Worm (Caenorhabditis elegans) whole organism, L2 larva: ENCODE results near the gene far-5.
"Not testable (repeated sequence)": the region's sequence is repeated elsewhere in the genome, so short reads cannot be mapped to it uniquely, and the experiment has no call there.

Source experiments
- C34F6.9 ChIP-seq: fragments of 150-350 bp; optimal IDR thresholded peaks from 2 replicates; lab custom pipeline; 2014; ENCODE audit warnings: missing biosample characterization, missing genetic modification characterization
- F13H6.1 ChIP-seq: sonication (generic microtip); optimal IDR thresholded peaks from 2 replicates; lab custom pipeline; 2016; ENCODE audit warnings: missing genetic modification characterization, missing compliant biosample characterization
- R02D3.7 ChIP-seq: fragments of 150-350 bp; optimal IDR thresholded peaks from 2 replicates; lab custom pipeline; 2014; ENCODE audit warnings: missing biosample characterization, missing genetic modification characterization
- Y55F3AM.14 ChIP-seq: fragments of 200-800 bp; sonication (Bioruptor generic); optimal IDR thresholded peaks from 2 replicates; lab custom pipeline; 2018; ENCODE audit warnings: mild to moderate bottlenecking, missing genetic modification characterization, missing compliant biosample characterization
- ZK546.5 ChIP-seq: sonication (generic microtip); optimal IDR thresholded peaks from 2 replicates; lab custom pipeline; 2017; ENCODE audit warnings: missing biosample characterization, missing genetic modification characterization
- alr-1 ChIP-seq: fragments of 150-350 bp; optimal IDR thresholded peaks from 2 replicates; lab custom pipeline; 2014; ENCODE audit warnings: missing biosample characterization, missing genetic modification characterization
- ama-1 ChIP-seq: fragments of 150-350 bp; optimal IDR thresholded peaks from 2 replicates; lab custom pipeline; 2018; ENCODE audit warnings: inconsistent platforms
- ceh-16 ChIP-seq: fragments of 150-350 bp; optimal IDR thresholded peaks from 2 replicates; lab custom pipeline; 2014; ENCODE audit warnings: missing biosample characterization, missing genetic modification characterization
- crh-2 ChIP-seq: sonication (generic microtip); optimal IDR thresholded peaks from 2 replicates; lab custom pipeline; 2017; ENCODE audit warnings: missing biosample characterization, missing genetic modification characterization
- dmd-4 ChIP-seq: sonication (generic microtip); optimal IDR thresholded peaks from 2 replicates; lab custom pipeline; 2017; ENCODE audit warnings: missing biosample characterization, missing genetic modification characterization
- egl-27 ChIP-seq: sonication (generic microtip); optimal IDR thresholded peaks from 3 replicates; lab custom pipeline; 2017; ENCODE audit warnings: missing biosample characterization, missing genetic modification reagents, missing genetic modification characterization
- elt-1 ChIP-seq: fragments of 150-350 bp; optimal IDR thresholded peaks from 2 replicates; lab custom pipeline; 2014; ENCODE audit warnings: missing biosample characterization, missing genetic modification characterization
- elt-3 ChIP-seq: sonication (generic microtip); optimal IDR thresholded peaks from 2 replicates; lab custom pipeline; 2017; ENCODE audit warnings: missing biosample characterization, missing genetic modification characterization
- fos-1 ChIP-seq: fragments of 150-350 bp; optimal IDR thresholded peaks from 2 replicates; lab custom pipeline; 2014; ENCODE audit warnings: missing biosample characterization, missing genetic modification characterization
- gmeb-1 ChIP-seq: fragments of 150-350 bp; optimal IDR thresholded peaks from 2 replicates; lab custom pipeline; 2014; ENCODE audit warnings: missing biosample characterization, missing genetic modification characterization
- lin-11 ChIP-seq: fragments of 150-350 bp; sonication (generic microtip); optimal IDR thresholded peaks from 2 replicates; lab custom pipeline; 2014; ENCODE audit warnings: missing biosample characterization, missing genetic modification characterization, inconsistent platforms, mixed read lengths
- lin-13 ChIP-seq: fragments of 150-350 bp; optimal IDR thresholded peaks from 2 replicates; lab custom pipeline; 2014; ENCODE audit warnings: missing biosample characterization, missing genetic modification reagents, missing genetic modification characterization
- lin-39 ChIP-seq: fragments of 150-350 bp; optimal IDR thresholded peaks from 2 replicates; lab custom pipeline; 2014; ENCODE audit warnings: missing biosample characterization, missing genetic modification reagents, missing genetic modification characterization
- lsy-2 ChIP-seq, 2 experiments: fragments of 150-350 bp in 1 of 2; sonication (generic microtip) in 1 of 2; optimal IDR thresholded peaks; 2 replicates each; lab custom pipeline; 2014 to 2017; ENCODE audit warnings: missing biosample characterization in 2 of 2, missing genetic modification characterization in 2 of 2
- mab-5 ChIP-seq: fragments of 150-350 bp; optimal IDR thresholded peaks from 2 replicates; lab custom pipeline; 2014; ENCODE audit warnings: missing biosample characterization, missing genetic modification characterization
- mbf-1 ChIP-seq: sonication (generic microtip); optimal IDR thresholded peaks from 2 replicates; lab custom pipeline; 2017; ENCODE audit warnings: missing biosample characterization, missing genetic modification characterization
- mdl-1 ChIP-seq, 2 experiments: fragments of 150-350 bp in 1 of 2; sonication (generic microtip) in 1 of 2; optimal IDR thresholded peaks; 2 replicates each; lab custom pipeline; 2017; ENCODE audit warnings: missing biosample characterization in 2 of 2, missing genetic modification characterization in 2 of 2
- nhr-11 ChIP-seq: fragments of 150-350 bp; optimal IDR thresholded peaks from 2 replicates; lab custom pipeline; 2014; ENCODE audit warnings: missing biosample characterization, missing genetic modification characterization
- nhr-129 ChIP-seq: fragments of 150-350 bp; optimal IDR thresholded peaks from 2 replicates; lab custom pipeline; 2014; ENCODE audit warnings: missing biosample characterization, missing genetic modification characterization
- nhr-21 ChIP-seq: fragments of 150-350 bp; optimal IDR thresholded peaks from 2 replicates; lab custom pipeline; 2014; ENCODE audit warnings: missing biosample characterization, missing genetic modification characterization
- nhr-23 ChIP-seq: fragments of 150-350 bp; optimal IDR thresholded peaks from 2 replicates; lab custom pipeline; 2014; ENCODE audit warnings: missing biosample characterization, missing genetic modification reagents, missing genetic modification characterization
- nhr-25 ChIP-seq: fragments of 150-350 bp; sonication (generic microtip); optimal IDR thresholded peaks from 3 replicates; lab custom pipeline; 2014; ENCODE audit warnings: missing biosample characterization, missing genetic modification characterization
- peb-1 ChIP-seq: fragments of 150-350 bp; optimal IDR thresholded peaks from 2 replicates; lab custom pipeline; 2014; ENCODE audit warnings: missing biosample characterization, missing genetic modification characterization
- sem-4 ChIP-seq: fragments of 150-350 bp; optimal IDR thresholded peaks from 2 replicates; lab custom pipeline; 2014; ENCODE audit warnings: missing biosample characterization, missing genetic modification reagents, missing genetic modification characterization
- sma-3 ChIP-seq: sonication (generic microtip); optimal IDR thresholded peaks from 2 replicates; lab custom pipeline; 2016; ENCODE audit warnings: missing genetic modification reagents, missing genetic modification characterization, missing compliant biosample characterization
- sma-9 ChIP-seq, 2 experiments: fragments of 150-350 bp in 1 of 2; sonication (generic microtip) in 1 of 2; optimal IDR thresholded peaks; 2 replicates each; lab custom pipeline; 2014 to 2016; ENCODE audit warnings: missing genetic modification characterization in 2 of 2, mild to moderate bottlenecking in 1 of 2, missing biosample characterization in 1 of 2, missing compliant biosample characterization in 1 of 2, missing genetic modification reagents in 1 of 2, moderate library complexity in 1 of 2
- snpc-4 ChIP-seq: fragments of 150-350 bp; optimal IDR thresholded peaks from 2 replicates; lab custom pipeline; 2014; ENCODE audit warnings: missing biosample characterization, missing genetic modification characterization
- unc-55 ChIP-seq: fragments of 150-350 bp; sonication (generic microtip); optimal IDR thresholded peaks from 3 replicates; lab custom pipeline; 2014; ENCODE audit warnings: missing biosample characterization, missing genetic modification reagents, missing genetic modification characterization
- zag-1 ChIP-seq: fragments of 150-350 bp; optimal IDR thresholded peaks from 2 replicates; lab custom pipeline; 2014; ENCODE audit warnings: missing biosample characterization, missing genetic modification characterization
- ztf-1 ChIP-seq: fragments of 200-800 bp; sonication (Bioruptor generic); conservative IDR thresholded peaks from 2 replicates; pipeline ENCODE4 v1.3.6; 2022; ENCODE audit warnings: missing genetic modification characterization, missing compliant biosample characterization

The far-5 gene

DNA sequence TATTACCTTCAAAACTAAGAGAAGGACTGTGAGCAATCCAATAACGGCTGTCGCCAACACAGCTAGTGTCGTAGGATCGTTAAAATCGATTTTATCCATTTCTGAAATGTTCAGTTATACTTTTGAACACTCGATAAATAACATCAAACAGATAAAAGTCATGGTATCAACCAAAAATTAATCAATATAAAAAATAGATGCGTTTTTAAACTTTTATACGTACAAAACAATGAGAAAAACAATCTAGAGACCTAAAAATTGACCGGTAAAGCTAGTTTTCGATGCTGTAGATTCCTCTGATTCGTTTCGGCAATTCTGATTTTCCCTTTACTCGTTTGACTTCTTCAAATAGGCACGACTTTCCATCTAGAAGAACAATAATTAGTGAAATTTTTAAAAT, 28.3 kb upstream of the far-5 start, which contains the start of gene R186.3:
Gene R186.3 (minus strand): TSS at position 101 of the 400 bp plus-strand sequence.
- TF ChIP-seq nhr-23 (tag; lab: Kevin White, UChicago) (no peak), mdl-1 (tag; optimal IDR thresholded peaks at IDR 0.05; lab: Kevin White, UChicago) (no peak), nhr-11 (tag; lab: Kevin White, UChicago) (no peak), mbf-1 (tag; lab: Kevin White, UChicago) (no peak), peb-1 (no peak), mab-5 (tag; lab: Kevin White, UChicago) (no peak), lsy-2 (tag; optimal IDR thresholded peaks at IDR 0.05; lab: Kevin White, UChicago) (no peak), sma-3 (no peak), alr-1 (tag; lab: Kevin White, UChicago) (no peak), R02D3.7 (tag; lab: Kevin White, UChicago) (no peak), ama-1 (lab: Kevin White, UChicago) (no peak), gmeb-1 (no peak), sma-9 (GFP tag; optimal IDR thresholded peaks at IDR 0.05; lab: Kevin White, UChicago) (no peak), sma-9 (tag; optimal IDR thresholded peaks at IDR 0.05; lab: Kevin White, UChicago) (no peak), elt-3 (no peak), F13H6.1 (tag; lab: Kevin White, UChicago) (no peak), nhr-129 (tag; lab: Kevin White, UChicago) (no peak), zag-1 (tag; lab: Kevin White, UChicago) (no peak), egl-27 (no peak), ztf-1 (no peak)

DNA sequence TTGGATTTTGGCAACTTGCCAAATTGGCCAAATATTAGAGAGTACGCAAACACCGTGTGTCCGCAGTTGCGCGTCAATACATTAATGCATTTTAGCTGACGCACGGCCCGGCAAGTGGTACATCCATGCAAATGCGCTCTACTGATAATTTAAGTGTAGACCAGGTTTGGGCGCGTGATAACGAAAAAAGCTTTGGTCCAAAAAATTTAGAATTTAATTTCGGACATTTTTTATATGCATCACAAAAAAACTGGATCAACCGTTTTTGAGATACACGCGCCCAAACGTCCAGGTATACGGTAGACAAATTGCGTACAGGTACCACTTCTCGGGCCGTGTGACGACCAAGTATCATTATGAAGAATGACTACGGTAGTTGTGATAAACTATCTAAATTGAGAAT, 27.4 kb upstream of the far-5 start, which contains the start of gene R186.8:
Gene R186.8 (minus strand): TSS at position 58 of the 403 bp plus-strand sequence.
- peak; percentile 27 for TF ChIP-seq nhr-25 (tag; lab: Kevin White, UChicago)
- TF ChIP-seq lin-11 (tag; lab: Kevin White, UChicago), result peak; percentile 32
- peak; percentile 73 for TF ChIP-seq Y55F3AM.14
- peak; percentile 39 for TF ChIP-seq gmeb-1
- peak; percentile 91 for TF ChIP-seq sma-3
- TF ChIP-seq sem-4, result peak; percentile 2
- peak; percentile 46 for TF ChIP-seq unc-55 (GFP tag; lab: Kevin White, UChicago)
- TF ChIP-seq sma-9 (GFP tag; optimal IDR thresholded peaks at IDR 0.05; lab: Kevin White, UChicago), result peak; percentile 55
- TF ChIP-seq sma-9 (tag; optimal IDR thresholded peaks at IDR 0.05; lab: Kevin White, UChicago), result not testable (repeated sequence)
- peak; percentile 60 for TF ChIP-seq nhr-129 (tag; lab: Kevin White, UChicago)
- TF ChIP-seq C34F6.9 (tag; lab: Kevin White, UChicago), result peak; percentile 64
- peak; percentile 68 for TF ChIP-seq F13H6.1 (tag; lab: Kevin White, UChicago)
- peak; percentile 56 to 94 for TF ChIP-seq lsy-2 (tag; optimal IDR thresholded peaks at IDR 0.05; lab: Kevin White, UChicago)
- peak; percentile 30 for TF ChIP-seq nhr-21 (tag; lab: Kevin White, UChicago)
- TF ChIP-seq crh-2 (tag; lab: Kevin White, UChicago), result peak; percentile 41
- TF ChIP-seq fos-1 (tag; lab: Kevin White, UChicago), result peak; percentile 3

DNA sequence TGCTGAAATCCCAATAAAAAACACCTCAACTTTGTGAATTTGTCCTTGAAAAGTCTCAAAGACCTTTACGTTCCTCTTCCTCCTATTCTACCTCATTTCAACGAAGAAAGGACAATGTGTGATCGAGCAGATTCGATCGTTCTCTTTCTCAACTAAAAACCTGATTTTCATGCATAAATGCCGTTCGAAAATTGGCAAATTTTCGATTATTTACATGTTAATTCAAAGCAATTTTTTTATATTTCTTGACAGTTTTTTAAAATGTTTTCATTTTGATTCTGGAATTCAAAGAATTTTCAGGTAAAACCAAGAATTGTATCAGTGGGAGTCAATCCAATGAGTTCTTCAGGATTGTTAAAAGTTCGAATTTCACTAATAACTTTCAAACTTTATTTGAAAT, 26.8 kb upstream of the far-5 start, which contains the start of gene lin-46:
Gene lin-46 (plus strand): TSS at position 301 of the 400 bp plus-strand sequence.
- TF ChIP-seq elt-1 (tag; lab: Kevin White, UChicago) (no peak), Y55F3AM.14 (no peak), nhr-23 (tag; lab: Kevin White, UChicago) (no peak), snpc-4 (tag; lab: Kevin White, UChicago) (no peak), nhr-11 (tag; lab: Kevin White, UChicago) (no peak), alr-1 (tag; lab: Kevin White, UChicago) (no peak), nhr-25 (tag; lab: Kevin White, UChicago) (no peak), dmd-4 (tag; lab: Kevin White, UChicago) (no peak), sma-9 (GFP tag; optimal IDR thresholded peaks at IDR 0.05; lab: Kevin White, UChicago) (no peak), sma-9 (tag; optimal IDR thresholded peaks at IDR 0.05; lab: Kevin White, UChicago) (no peak), mab-5 (tag; lab: Kevin White, UChicago) (no peak), lsy-2 (tag; optimal IDR thresholded peaks at IDR 0.05; lab: Kevin White, UChicago) (no peak), lin-13 (GFP tag; lab: Kevin White, UChicago) (no peak), lin-39 (tag; lab: Kevin White, UChicago) (no peak)
- TF ChIP-seq, all 48 proteins: peak for 0

DNA sequence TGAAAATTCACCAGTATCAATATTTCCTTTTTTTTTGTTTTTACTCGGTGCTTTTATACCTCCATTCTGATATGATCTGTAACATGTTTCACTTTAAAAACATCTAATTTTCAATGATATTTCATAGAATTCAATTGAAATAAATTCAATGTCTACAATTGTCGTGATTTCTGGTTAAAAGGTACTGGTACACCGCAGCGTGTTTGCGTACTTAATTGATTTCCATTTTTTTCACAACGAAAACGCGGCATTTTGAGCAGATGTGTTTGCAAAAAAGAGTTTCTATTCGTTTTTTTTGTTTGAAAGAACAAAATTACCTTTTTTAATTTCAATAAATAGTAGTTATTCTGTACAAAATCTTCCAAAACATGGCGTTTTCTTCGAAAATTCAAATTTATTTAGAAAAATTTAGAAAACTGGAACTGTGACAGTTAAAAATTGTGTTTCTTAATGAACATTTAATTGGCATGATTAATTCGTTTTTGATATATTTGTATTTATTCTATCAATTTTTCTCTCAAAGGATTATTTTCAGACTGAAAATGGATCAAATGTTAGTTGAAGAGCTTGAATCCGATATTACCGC, 24.7 kb upstream of the far-5 start, which contains the start of gene pnn-1:
Gene pnn-1 (plus strand): TSS at position 536 of the 586 bp plus-strand sequence.
- TF ChIP-seq sem-4 (peak; percentile 26), peb-1 (no peak), lin-13 (GFP tag; lab: Kevin White, UChicago) (peak; percentile 58), mab-5 (tag; lab: Kevin White, UChicago) (no peak), unc-55 (GFP tag; lab: Kevin White, UChicago) (peak; percentile 55), lsy-2 (tag; optimal IDR thresholded peaks at IDR 0.05; lab: Kevin White, UChicago) (peak; percentile 28 to 84), nhr-25 (tag; lab: Kevin White, UChicago) (peak; percentile 61), crh-2 (tag; lab: Kevin White, UChicago) (peak; percentile 4), C34F6.9 (tag; lab: Kevin White, UChicago) (peak; percentile 45), sma-9 (GFP tag; optimal IDR thresholded peaks at IDR 0.05; lab: Kevin White, UChicago) (peak; percentile 1), sma-9 (tag; optimal IDR thresholded peaks at IDR 0.05; lab: Kevin White, UChicago) (no peak), nhr-129 (tag; lab: Kevin White, UChicago) (peak; percentile 28), ZK546.5 (tag; lab: Kevin White, UChicago) (no peak), ceh-16 (tag; lab: Kevin White, UChicago) (no peak)
